Worm (Caenorhabditis elegans): ENCODE measurements around the gene sru-19.

sru-19 gene

DNA sequence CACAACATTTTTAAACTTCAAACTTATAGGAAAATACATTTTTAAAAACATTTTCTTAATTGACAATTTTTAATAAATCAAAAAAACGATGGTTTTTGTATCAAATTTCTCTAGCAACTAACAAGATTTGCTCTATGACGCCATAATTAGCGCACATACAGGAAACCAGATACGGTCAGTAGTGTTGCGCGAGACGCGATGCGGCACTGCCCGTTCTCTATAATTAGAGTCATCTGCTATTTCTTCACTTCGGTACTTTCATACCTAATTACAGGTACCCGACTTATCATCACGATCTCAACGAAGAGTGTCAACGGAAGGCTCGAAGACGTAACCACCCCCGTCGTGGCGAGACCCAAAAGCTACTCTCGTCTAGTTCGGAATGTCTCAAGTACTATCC lies 46.3 kb downstream of the sru-19 start:
- TF ChIP-seq atf-7 (tag; optimal IDR thresholded peaks at IDR 0.05) (no peak), ceh-100 (GFP tag; IDR thresholded peaks at IDR 0.05) (no peak)

DNA sequence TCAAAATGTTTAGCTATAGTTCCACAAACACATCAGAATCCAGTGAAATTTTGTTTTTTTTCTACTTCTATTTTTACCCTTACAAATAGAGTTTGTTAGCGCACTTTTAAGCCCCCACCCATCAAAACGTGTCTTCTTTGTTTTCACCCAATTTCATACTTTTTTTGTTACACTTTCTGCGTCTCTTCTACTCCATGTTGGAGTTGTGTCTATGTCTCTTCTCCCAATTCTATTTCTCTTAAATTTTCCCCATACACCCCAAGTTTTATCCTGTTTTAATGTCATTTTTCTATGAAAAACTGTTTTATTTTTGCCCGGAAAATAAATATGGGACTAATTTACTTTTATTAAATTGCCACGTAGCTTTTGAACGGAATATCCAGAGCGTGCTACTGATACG lies 47.1 kb downstream of the sru-19 start:
- TF ChIP-seq dpl-1 (GFP tag; optimal IDR thresholded peaks at IDR 0.05) (no peak), hmg-1.2 (GFP tag; IDR thresholded peaks at IDR 0.05) (peak; percentile 64; the same call in 1 of the 2 replicates)

ce11 chrIV:12545902-12546301 lies 47.6 kb downstream of the sru-19 start:
- TF ChIP-seq cebp-1 (GFP tag; IDR thresholded peaks at IDR 0.05), result no peak
- TF ChIP-seq cebp-1 (tag; optimal IDR thresholded peaks at IDR 0.05), result no peak
- no peak for TF ChIP-seq ZK185.1 (tag; optimal IDR thresholded peaks at IDR 0.05; ENCODE audit: poor library complexity, severe bottlenecking)
- TF ChIP-seq ztf-6 (GFP tag; IDR thresholded peaks at IDR 0.05), result no peak

DNA sequence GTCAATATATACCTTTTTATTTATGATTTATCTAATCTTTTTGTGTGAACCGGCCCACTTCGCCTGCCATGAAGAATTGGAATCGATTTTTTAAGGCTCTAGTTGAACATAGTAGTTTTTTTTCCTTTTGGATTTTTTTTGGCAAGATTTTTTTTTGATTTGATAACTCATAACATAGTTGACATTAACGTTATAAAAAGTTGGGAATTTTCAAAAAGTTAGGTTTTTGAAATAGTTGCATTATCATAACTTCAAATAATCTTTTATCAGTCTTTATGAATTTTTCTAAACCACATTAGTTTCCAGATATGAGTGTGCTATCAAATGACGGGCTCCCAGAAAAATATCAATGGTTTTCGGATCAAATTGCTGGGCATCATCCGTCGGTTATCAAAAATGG lies 49.5 kb downstream of the sru-19 start, which contains the start of gene ipmk-1:
Gene ipmk-1 (plus strand): TSS at position 301 of the 400 bp plus-strand sequence.
- no peak for TF ChIP-seq gei-17 (GFP tag; optimal IDR thresholded peaks at IDR 0.05)
- no peak for TF ChIP-seq egrh-3 (GFP tag; IDR thresholded peaks at IDR 0.05)
- no peak for TF ChIP-seq ztf-25 (GFP tag; IDR thresholded peaks at IDR 0.05)
- no peak for TF ChIP-seq ztf-22 (GFP tag; optimal IDR thresholded peaks at IDR 0.05)

ce11 chrIV:12549014-12549413 lies 50.7 kb downstream of the sru-19 start:
- no peak for TF ChIP-seq hlh-12 (tag; optimal IDR thresholded peaks at IDR 0.05)
- TF ChIP-seq nhr-120 (GFP tag; IDR thresholded peaks at IDR 0.05), result no peak
- no peak for TF ChIP-seq attf-3 (GFP tag; conservative IDR thresholded peaks at IDR 0.05)
- no peak for TF ChIP-seq hrde-1 (tag; optimal IDR thresholded peaks at IDR 0.05; ENCODE audit: borderline replicate concordance)
- TF ChIP-seq nhr-90 (tag; optimal IDR thresholded peaks at IDR 0.05), result no peak
- no peak for TF ChIP-seq F37B4.10 (GFP tag; IDR thresholded peaks at IDR 0.05)
- TF ChIP-seq hsf-1 (GFP tag; IDR thresholded peaks at IDR 0.05), result no peak
- TF ChIP-seq F52B5.7 (tag; optimal IDR thresholded peaks at IDR 0.05), result no peak
- no peak for TF ChIP-seq ztf-28 (GFP tag; IDR thresholded peaks at IDR 0.05)
- no peak for TF ChIP-seq chd-7 (tag; optimal IDR thresholded peaks at IDR 0.05)
- TF ChIP-seq cebp-2 (GFP tag; IDR thresholded peaks at IDR 0.05), result no peak
- TF ChIP-seq ceh-58 (GFP tag; IDR thresholded peaks at IDR 0.05), result no peak
- TF ChIP-seq K12H6.12 (tag; optimal IDR thresholded peaks at IDR 0.05), result no peak
- no peak for TF ChIP-seq F39B2.1 (GFP tag; IDR thresholded peaks at IDR 0.05)

All from whole organism, young adult.